Worm (Caenorhabditis elegans): ENCODE data around the gene R04D3.4.

R04D3.4 gene

ce11 chrX:13320575-13320974 is 32.0 kb upstream of the R04D3.4 start:
- no peak for TF ChIP-seq aptf-2 (GFP tag; conservative IDR thresholded peaks at IDR 0.05)
- TF ChIP-seq snpc-3.4 (tag; optimal IDR thresholded peaks at IDR 0.05), result no peak
- no peak for TF ChIP-seq repo-1 (tag; optimal IDR thresholded peaks at IDR 0.05)
- no peak for TF ChIP-seq let-526 (GFP tag; IDR thresholded peaks at IDR 0.05)
- TF ChIP-seq lin-26 (GFP tag; IDR thresholded peaks at IDR 0.05), result 0 out of 2 replicates have a peak, but pooled peaks have one; percentile 20
- TF ChIP-seq nhr-80 (tag; optimal IDR thresholded peaks at IDR 0.05), result peak; percentile 70
- TF ChIP-seq atf-7 (tag; optimal IDR thresholded peaks at IDR 0.05), result no peak
- peak; percentile 15 for TF ChIP-seq F23B12.7 (tag; optimal IDR thresholded peaks at IDR 0.05; ENCODE audit: insufficient read depth)
- no peak for TF ChIP-seq B0261.1 (tag; optimal IDR thresholded peaks at IDR 0.05)
- peak; percentile 16 for TF ChIP-seq ztf-26 (tag; optimal IDR thresholded peaks at IDR 0.05)
- TF ChIP-seq ekl-4 (GFP tag; IDR thresholded peaks at IDR 0.05), result no peak
- TF ChIP-seq cebp-1 (GFP tag; IDR thresholded peaks at IDR 0.05), result no peak
- peak; percentile 12 for TF ChIP-seq cebp-1 (tag; optimal IDR thresholded peaks at IDR 0.05)
- peak; percentile 29 for TF ChIP-seq lin-40 (tag; optimal IDR thresholded peaks at IDR 0.05)
- TF ChIP-seq F55B11.4 (tag; optimal IDR thresholded peaks at IDR 0.05; ENCODE audit: borderline replicate concordance, insufficient read depth), result no peak

ce11 chrX:13318316-13318715 is 29.7 kb upstream of the R04D3.4 start:
- no peak for TF ChIP-seq nhr-90 (tag; optimal IDR thresholded peaks at IDR 0.05)
- TF ChIP-seq cebp-2 (GFP tag; IDR thresholded peaks at IDR 0.05), result no peak
- no peak for TF ChIP-seq mxl-1 (tag; optimal IDR thresholded peaks at IDR 0.05)
- no peak for TF ChIP-seq F55B11.4 (tag; optimal IDR thresholded peaks at IDR 0.05; ENCODE audit: borderline replicate concordance, insufficient read depth)
- no peak for TF ChIP-seq madf-6 (GFP tag; IDR thresholded peaks at IDR 0.05)
- no peak for TF ChIP-seq cebp-1 (GFP tag; IDR thresholded peaks at IDR 0.05)
- TF ChIP-seq cebp-1 (tag; optimal IDR thresholded peaks at IDR 0.05), result peak; percentile 20

- TF ChIP-seq somi-1 (GFP tag; optimal IDR thresholded peaks at IDR 0.05) (no peak), attf-3 (GFP tag; conservative IDR thresholded peaks at IDR 0.05) (no peak), sea-2 (GFP tag; IDR thresholded peaks at IDR 0.05) (no peak), hlh-12 (tag; optimal IDR thresholded peaks at IDR 0.05) (no peak), F49E8.2 (tag; optimal IDR thresholded peaks at IDR 0.05; ENCODE audit: insufficient read depth) (no peak), ama-1 (optimal IDR thresholded peaks at IDR 0.05) (no peak), ama-1 (GFP tag; optimal IDR thresholded peaks at IDR 0.05) (no peak), unc-62 (GFP tag; optimal IDR thresholded peaks at IDR 0.05) (no peak), hmg-20 (GFP tag; IDR thresholded peaks at IDR 0.05) (no peak), hsf-1 (GFP tag; IDR thresholded peaks at IDR 0.05) (no peak), hlh-26 (GFP tag; conservative IDR thresholded peaks at IDR 0.05) (no peak), ztf-3 (GFP tag; optimal IDR thresholded peaks at IDR 0.05) (no peak)
These were observed 28.9 kb upstream of the R04D3.4 start for ce11 chrX:13317532-13317931.

ce11 chrX:13315093-13315492 is 26.5 kb upstream of the R04D3.4 start:
- TF ChIP-seq hsf-1 (GFP tag; IDR thresholded peaks at IDR 0.05) (no peak), ceh-40 (GFP tag; IDR thresholded peaks at IDR 0.05) (no peak), snpc-1.1 (tag; optimal IDR thresholded peaks at IDR 0.05; ENCODE audit: insufficient read depth) (no peak), lin-54 (GFP tag; optimal IDR thresholded peaks at IDR 0.05) (no peak), mxl-1 (tag; optimal IDR thresholded peaks at IDR 0.05) (no peak), F22D6.2 (tag; optimal IDR thresholded peaks at IDR 0.05) (no peak), aptf-2 (GFP tag; conservative IDR thresholded peaks at IDR 0.05) (no peak), Y53G8AR.9 (GFP tag; conservative IDR thresholded peaks at IDR 0.05) (no peak), F49E8.2 (tag; optimal IDR thresholded peaks at IDR 0.05; ENCODE audit: insufficient read depth) (no peak), somi-1 (GFP tag; optimal IDR thresholded peaks at IDR 0.05) (no peak), ztf-3 (GFP tag; optimal IDR thresholded peaks at IDR 0.05) (no peak), ekl-4 (GFP tag; IDR thresholded peaks at IDR 0.05) (no peak), zfh-2 (GFP tag; conservative IDR thresholded peaks at IDR 0.05) (no peak), nfya-1 (tag; optimal IDR thresholded peaks at IDR 0.05; ENCODE audit: borderline replicate concordance, insufficient read depth) (no peak), pha-4 (tag; optimal IDR thresholded peaks at IDR 0.05) (no peak)
